Worm (Caenorhabditis elegans) whole organism, L4 larva: ENCODE measurements around the gene C14B9.8.

Source experiments
- D1046.2 ChIP-seq: fragments of 200-800 bp; sonication (Bioruptor generic); IDR thresholded peaks from 2 replicates; pipeline ENCODE4 v1.3.6; 2022; ENCODE audit warnings: missing genetic modification characterization, missing compliant biosample characterization
- F44E2.7 ChIP-seq: fragments of 200-800 bp; sonication (Bioruptor generic); IDR thresholded peaks from 2 replicates; pipeline ENCODE4 v2.1.2; 2022; ENCODE audit warnings: missing genetic modification characterization, missing compliant biosample characterization
- T26A8.4 ChIP-seq: fragments of 200-800 bp; sonication (Bioruptor generic); IDR thresholded peaks from 2 replicates; pipeline ENCODE4 v1.3.6; 2022; ENCODE audit warnings: missing genetic modification characterization, missing compliant biosample characterization
- Y48G9A.11 ChIP-seq: fragments of 200-800 bp; sonication (Bioruptor generic); IDR thresholded peaks from 2 replicates; pipeline ENCODE4 v1.3.6; 2022; ENCODE audit warnings: missing genetic modification reagents, missing genetic modification characterization, missing compliant biosample characterization
- Y75B8A.6 ChIP-seq: fragments of 200-800 bp; sonication (Bioruptor generic); IDR thresholded peaks from 2 replicates; pipeline ENCODE4 v1.3.6; 2022; ENCODE audit warnings: missing genetic modification reagents, missing genetic modification characterization, missing compliant biosample characterization
- ZK546.5 ChIP-seq, 2 experiments: sonication (generic microtip); optimal IDR thresholded peaks; 2 replicates each; lab custom pipeline; 2017; ENCODE audit warnings: missing biosample characterization in 2 of 2, missing genetic modification characterization in 2 of 2
- aha-1 ChIP-seq: fragments of 150-350 bp; peaks from one replicate; lab custom pipeline; 2014; ENCODE audit warnings: missing biosample characterization, missing genetic modification characterization
- aly-2 ChIP-seq: sonication (generic microtip); optimal IDR thresholded peaks from 2 replicates; lab custom pipeline; 2018; ENCODE audit warnings: missing biosample characterization, missing genetic modification characterization
- arid-1 ChIP-seq: fragments of 200-800 bp; sonication (Bioruptor generic); conservative IDR thresholded peaks from 2 replicates; pipeline ENCODE4 v1.3.6; 2022; ENCODE audit warnings: missing genetic modification reagents, missing genetic modification characterization, missing compliant biosample characterization
- ceh-28 ChIP-seq: fragments of 150-350 bp; optimal IDR thresholded peaks from 2 replicates; lab custom pipeline; 2014; ENCODE audit warnings: missing biosample characterization, missing genetic modification reagents, missing genetic modification characterization
- ceh-44 ChIP-seq: fragments of 200-800 bp; sonication (Bioruptor generic); IDR thresholded peaks from 2 replicates; pipeline ENCODE4 v1.3.6; 2022; ENCODE audit warnings: missing genetic modification reagents, missing genetic modification characterization, missing compliant biosample characterization
- ceh-62 ChIP-seq: sonication (generic microtip); optimal IDR thresholded peaks from 2 replicates; lab custom pipeline; 2017; ENCODE audit warnings: missing biosample characterization, missing genetic modification characterization
- ctbp-1 ChIP-seq: fragments of 200-800 bp; sonication (Bioruptor generic); IDR thresholded peaks from 2 replicates; pipeline ENCODE4 v1.3.6; 2022; ENCODE audit warnings: missing genetic modification reagents, missing genetic modification characterization, missing compliant biosample characterization
- daf-19 ChIP-seq: fragments of 200-800 bp; sonication (Bioruptor generic); conservative IDR thresholded peaks from 2 replicates; pipeline ENCODE4 v1.3.6; 2022; ENCODE audit warnings: missing genetic modification characterization, missing compliant biosample characterization
- dmd-6 ChIP-seq: fragments of 200-800 bp; sonication (Bioruptor generic); IDR thresholded peaks from 2 replicates; pipeline ENCODE4 v1.3.6; 2022; ENCODE audit warnings: missing genetic modification reagents, missing genetic modification characterization, missing compliant biosample characterization
- dmd-9 ChIP-seq: fragments of 200-800 bp; sonication (Bioruptor generic); IDR thresholded peaks from 2 replicates; pipeline ENCODE4 v1.3.6; 2022; ENCODE audit warnings: missing genetic modification reagents, missing genetic modification characterization, missing compliant biosample characterization
- dpl-1 ChIP-seq: fragments of 150-350 bp; optimal IDR thresholded peaks from 2 replicates; lab custom pipeline; 2014; ENCODE audit warnings: missing biosample characterization, missing genetic modification reagents, missing genetic modification characterization
- duxl-1 ChIP-seq: sonication (generic microtip); optimal IDR thresholded peaks from 2 replicates; lab custom pipeline; 2016; ENCODE audit warnings: mild to moderate bottlenecking, missing genetic modification characterization, moderate library complexity, missing compliant biosample characterization; ENCODE audit not compliant: poor library complexity
- dve-1 ChIP-seq: sonication (generic microtip); optimal IDR thresholded peaks from 2 replicates; lab custom pipeline; 2017; ENCODE audit warnings: antibody characterized with exemption, mild to moderate bottlenecking, missing genetic modification characterization, missing compliant biosample characterization; ENCODE audit not compliant: insufficient read depth
- fkh-10 ChIP-seq: fragments of 150-350 bp; optimal IDR thresholded peaks from 2 replicates; lab custom pipeline; 2014; ENCODE audit warnings: missing biosample characterization, missing genetic modification reagents, missing genetic modification characterization
- hif-1 ChIP-seq, 2 experiments: sonication (generic microtip); optimal IDR thresholded peaks; 2 replicates each; lab custom pipeline; 2016 to 2017; ENCODE audit warnings: missing compliant biosample characterization in 2 of 2, missing genetic modification characterization in 2 of 2, missing genetic modification reagents in 2 of 2, missing genotype in 2 of 2, mild to moderate bottlenecking in 1 of 2
- hlh-11 ChIP-seq: fragments of 200-800 bp; sonication (Bioruptor generic); optimal IDR thresholded peaks from 2 replicates; lab custom pipeline; 2018; ENCODE audit warnings: mild to moderate bottlenecking, missing genetic modification characterization, missing compliant biosample characterization
- hlh-30 ChIP-seq: sonication (generic microtip); optimal IDR thresholded peaks from 2 replicates; lab custom pipeline; 2017; ENCODE audit warnings: antibody characterized with exemption, mild to moderate bottlenecking, missing genetic modification characterization, missing compliant biosample characterization; ENCODE audit not compliant: insufficient read depth
- lin-1 ChIP-seq: fragments of 200-800 bp; sonication (Bioruptor generic); IDR thresholded peaks from 2 replicates; pipeline ENCODE4 v1.3.6; 2022; ENCODE audit warnings: missing genetic modification reagents, missing genetic modification characterization, missing compliant biosample characterization
- lin-15B ChIP-seq: fragments of 150-350 bp; sonication (generic microtip); optimal IDR thresholded peaks from 3 replicates; lab custom pipeline; 2014; ENCODE audit warnings: missing biosample characterization, missing genetic modification characterization
- lin-38 ChIP-seq: fragments of 200-800 bp; sonication (Bioruptor generic); IDR thresholded peaks from 2 replicates; pipeline ENCODE4 v1.3.6; 2022; ENCODE audit warnings: missing genetic modification reagents, missing genetic modification characterization, missing compliant biosample characterization
- lsy-2 ChIP-seq, 2 experiments: fragments of 150-350 bp in 1 of 2; sonication (generic microtip) in 1 of 2; optimal IDR thresholded peaks; 2 replicates each; lab custom pipeline; 2014 to 2017; ENCODE audit warnings: missing biosample characterization in 2 of 2, missing genetic modification characterization in 2 of 2
- madf-5 ChIP-seq, 2 experiments: fragments of 200-800 bp; sonication (Bioruptor generic); IDR thresholded peaks; 2 replicates each; pipeline ENCODE4 v1.3.6; 2022; ENCODE audit warnings: missing compliant biosample characterization in 2 of 2, missing genetic modification characterization in 2 of 2
- mep-1 ChIP-seq: fragments of 150-350 bp; sonication (generic microtip); optimal IDR thresholded peaks from 3 replicates; lab custom pipeline; 2014; ENCODE audit warnings: missing biosample characterization, missing genetic modification characterization
- mes-2 ChIP-seq: sonication (generic microtip); optimal IDR thresholded peaks from 2 replicates; lab custom pipeline; 2016; ENCODE audit warnings: missing genotype, mild to moderate bottlenecking, missing genetic modification characterization, missing compliant biosample characterization; ENCODE audit not compliant: poor library complexity, severe bottlenecking
- mxl-3 ChIP-seq: fragments of 200-800 bp; sonication (Bioruptor generic); optimal IDR thresholded peaks from 2 replicates; lab custom pipeline; 2018; ENCODE audit warnings: mild to moderate bottlenecking, missing genetic modification characterization, missing compliant biosample characterization
- nhr-102 ChIP-seq: sonication (generic microtip); optimal IDR thresholded peaks from 2 replicates; lab custom pipeline; 2016; ENCODE audit warnings: mild to moderate bottlenecking, missing genetic modification characterization, moderate library complexity, missing compliant biosample characterization
- nhr-25 ChIP-seq: sonication (generic microtip); optimal IDR thresholded peaks from 2 replicates; lab custom pipeline; 2017; ENCODE audit warnings: missing genetic modification characterization, mild to moderate bottlenecking, missing compliant biosample characterization, antibody characterized with exemption, moderate library complexity, borderline replicate concordance; ENCODE audit not compliant: insufficient read depth
- nhr-48 ChIP-seq: sonication (generic microtip); optimal IDR thresholded peaks from 2 replicates; lab custom pipeline; 2016; ENCODE audit warnings: mild to moderate bottlenecking, missing genetic modification characterization, missing compliant biosample characterization
- nhr-6 ChIP-seq: fragments of 150-350 bp; optimal IDR thresholded peaks from 2 replicates; lab custom pipeline; 2014; ENCODE audit warnings: missing biosample characterization, missing genetic modification characterization
- pha-4 ChIP-seq, 2 experiments: fragments of 150-350 bp in 1 of 2; fragments of 200-800 bp in 1 of 2; sonication (Bioruptor generic) in 1 of 2; IDR thresholded peaks in 1 of 2; optimal IDR thresholded peaks in 1 of 2; 2 replicates each; pipeline versions ENCODE4 v1.3.6 to Lab custom; 2014 to 2022; ENCODE audit warnings: missing genetic modification characterization in 2 of 2, missing genetic modification reagents in 2 of 2, missing biosample characterization in 1 of 2, missing compliant biosample characterization in 1 of 2
- rbr-2 ChIP-seq: sonication (generic microtip); optimal IDR thresholded peaks from 2 replicates; lab custom pipeline; 2016; ENCODE audit warnings: missing genotype, missing genetic modification characterization, missing compliant biosample characterization
- saeg-2 ChIP-seq: fragments of 200-800 bp; sonication (Bioruptor generic); IDR thresholded peaks from 2 replicates; pipeline ENCODE4 v1.3.6; 2022; ENCODE audit warnings: missing genetic modification reagents, missing genetic modification characterization, missing compliant biosample characterization
- sdz-12 ChIP-seq: fragments of 200-800 bp; sonication (Bioruptor generic); optimal IDR thresholded peaks from 2 replicates; lab custom pipeline; 2018; ENCODE audit warnings: mild to moderate bottlenecking, missing genetic modification characterization, missing compliant biosample characterization
- snpc-1.2 ChIP-seq: fragments of 200-800 bp; sonication (Bioruptor generic); IDR thresholded peaks from 2 replicates; pipeline ENCODE4 v1.3.6; 2022; ENCODE audit warnings: missing genetic modification reagents, missing genetic modification characterization, missing compliant biosample characterization
- spr-1 ChIP-seq: sonication (generic microtip); optimal IDR thresholded peaks from 2 replicates; lab custom pipeline; 2016; ENCODE audit warnings: mild to moderate bottlenecking, missing genetic modification characterization, missing compliant biosample characterization
- unc-62 ChIP-seq, 3 experiments: fragments of 150-350 bp in 1 of 3; sonication (generic microtip); optimal IDR thresholded peaks in 2 of 3; peaks in 1 of 3; 1 replicate in 1 of 3; 2 replicates in 2 of 3; lab custom pipeline; 2014 to 2017; ENCODE audit warnings: missing biosample characterization in 3 of 3, missing genetic modification characterization in 3 of 3, missing genetic modification reagents in 3 of 3, missing genotype in 1 of 3
- vab-7 ChIP-seq: fragments of 200-800 bp; sonication (Bioruptor generic); IDR thresholded peaks from 2 replicates; pipeline ENCODE4 v1.3.6; 2022; ENCODE audit warnings: missing genetic modification reagents, missing genetic modification characterization, missing compliant biosample characterization
- zag-1 ChIP-seq: fragments of 150-350 bp; optimal IDR thresholded peaks from 2 replicates; lab custom pipeline; 2014; ENCODE audit warnings: missing biosample characterization, missing genetic modification characterization
- zfp-2 ChIP-seq: sonication (generic microtip); optimal IDR thresholded peaks from 2 replicates; lab custom pipeline; 2016; ENCODE audit warnings: mild to moderate bottlenecking, missing genetic modification characterization, missing compliant biosample characterization
- zfp-3 ChIP-seq: fragments of 200-800 bp; sonication (Bioruptor generic); conservative IDR thresholded peaks from 2 replicates; pipeline ENCODE4 v1.3.6; 2022; ENCODE audit warnings: missing genetic modification reagents, missing genetic modification characterization, missing compliant biosample characterization
- ztf-11 ChIP-seq: fragments of 150-350 bp; optimal IDR thresholded peaks from 2 replicates; lab custom pipeline; 2014; ENCODE audit warnings: missing biosample characterization, missing genetic modification characterization

C14B9.8 gene

ce11 chrIII:8163788-8164423 is 19.5 kb upstream of the C14B9.8 start, which contains the start of gene prp-8 (continued):
- peak; percentile 83 for TF ChIP-seq duxl-1 (tag; lab: Kevin White, UChicago)
- peak; percentile 87 for TF ChIP-seq nhr-25 (tag; lab: Kevin White, UChicago)
- peak; percentile 89 for TF ChIP-seq nhr-6 (tag; lab: Kevin White, UChicago)
- peak; percentile 58; the same call in 1 of the 2 replicates for TF ChIP-seq Y75B8A.6 (GFP tag; lab: Robert Waterston, UW)
- TF ChIP-seq aha-1 (tag; lab: Kevin White, UChicago): peak; percentile 99
- TF ChIP-seq dmd-6: peak; percentile 68
- peak; percentile 79 for TF ChIP-seq lin-38 (GFP tag; lab: Robert Waterston, UW)
- peak; percentile 67 for TF ChIP-seq mxl-3 (GFP tag; lab: Kevin White, UChicago)
- TF ChIP-seq hlh-30: peak; percentile 91
- peak; percentile 85 for TF ChIP-seq rbr-2 (tag; lab: Kevin White, UChicago)
- TF ChIP-seq lin-15B: peak; percentile 29
- peak; percentile 77 for TF ChIP-seq ceh-28 (tag; lab: Kevin White, UChicago)
- TF ChIP-seq unc-62 (GFP tag; optimal IDR thresholded peaks at IDR 0.05 in 1 of 2; lab: Kevin White, UChicago): peak in 1 of 2 experiments; percentile 98
- TF ChIP-seq unc-62 (tag; optimal IDR thresholded peaks at IDR 0.05; lab: Kevin White, UChicago): no peak
- peak; percentile 90 for TF ChIP-seq mep-1 (tag; lab: Kevin White, UChicago)
- peak; percentile 95 for TF ChIP-seq Y48G9A.11 (GFP tag; lab: Robert Waterston, UW)
- TF ChIP-seq fkh-10 (GFP tag; lab: Kevin White, UChicago): peak; percentile 74
- TF ChIP-seq pha-4 (GFP tag; IDR thresholded peaks at IDR 0.05; lab: Robert Waterston, UW): no peak
- TF ChIP-seq pha-4 (tag; optimal IDR thresholded peaks at IDR 0.05; lab: Kevin White, UChicago): peak; percentile 94
- no peak for TF ChIP-seq sdz-12
- TF ChIP-seq mes-2 (tag; lab: Kevin White, UChicago): peak; percentile 95
- TF ChIP-seq arid-1: peak; percentile 74
- TF ChIP-seq T26A8.4 (GFP tag; lab: Robert Waterston, UW): peak; percentile 74
- TF ChIP-seq lin-1 (GFP tag; lab: Robert Waterston, UW): 0 out of 2 replicates have a peak, but pooled peaks have one; percentile 32
- peak; percentile 94 to 99 for TF ChIP-seq lsy-2 (tag; optimal IDR thresholded peaks at IDR 0.05; lab: Kevin White, UChicago)
- no peak for TF ChIP-seq ceh-62 (tag; lab: Kevin White, UChicago)
- TF ChIP-seq dve-1 (tag; lab: Kevin White, UChicago): peak; percentile 92
- TF ChIP-seq saeg-2: no peak
- TF ChIP-seq nhr-48 (tag; lab: Kevin White, UChicago): peak; percentile 16
- peak; percentile 20 for TF ChIP-seq nhr-102 (tag; lab: Kevin White, UChicago)
- no peak for TF ChIP-seq aly-2
- no peak for TF ChIP-seq ceh-44
- no peak for TF ChIP-seq zag-1 (tag; lab: Kevin White, UChicago)
- TF ChIP-seq hif-1 (tag; optimal IDR thresholded peaks at IDR 0.05; lab: Kevin White, UChicago): peak in 1 of 2 experiments; percentile 80
- TF ChIP-seq ZK546.5 (tag; optimal IDR thresholded peaks at IDR 0.05; lab: Kevin White, UChicago): peak in 1 of 2 experiments; percentile 94
- no peak for TF ChIP-seq daf-19 (GFP tag; lab: Robert Waterston, UW)
- 0 out of 2 replicates have a peak, but pooled peaks have one; percentile 23 for TF ChIP-seq snpc-1.2
- 0 out of 2 replicates have a peak, but pooled peaks have one; percentile 58 for TF ChIP-seq zfp-3 (GFP tag; lab: Robert Waterston, UW)
- TF ChIP-seq dmd-9 (GFP tag; lab: Robert Waterston, UW): peak; percentile 50; the same call in 1 of the 2 replicates
- peak; percentile 31 for TF ChIP-seq spr-1
- TF ChIP-seq hlh-11 (tag; lab: Kevin White, UChicago): peak; percentile 83
- TF ChIP-seq zfp-2 (tag; lab: Kevin White, UChicago): peak; percentile 75
- TF ChIP-seq ctbp-1 (GFP tag; lab: Robert Waterston, UW): peak; percentile 68
- TF ChIP-seq dpl-1: peak; percentile 91
- TF ChIP-seq madf-5 (GFP tag; IDR thresholded peaks at IDR 0.05; lab: Robert Waterston, UW): no peak
- no peak for TF ChIP-seq F44E2.7 (GFP tag; lab: Robert Waterston, UW)
- TF ChIP-seq vab-7 (GFP tag; lab: Robert Waterston, UW): peak; percentile 26; the same call in 1 of the 2 replicates
- TF ChIP-seq D1046.2 (GFP tag; lab: Robert Waterston, UW): no peak
- no peak for TF ChIP-seq ztf-11 (tag; lab: Kevin White, UChicago)
